Worm (Caenorhabditis elegans): ENCODE results near the gene H23L24.4.

DNA sequence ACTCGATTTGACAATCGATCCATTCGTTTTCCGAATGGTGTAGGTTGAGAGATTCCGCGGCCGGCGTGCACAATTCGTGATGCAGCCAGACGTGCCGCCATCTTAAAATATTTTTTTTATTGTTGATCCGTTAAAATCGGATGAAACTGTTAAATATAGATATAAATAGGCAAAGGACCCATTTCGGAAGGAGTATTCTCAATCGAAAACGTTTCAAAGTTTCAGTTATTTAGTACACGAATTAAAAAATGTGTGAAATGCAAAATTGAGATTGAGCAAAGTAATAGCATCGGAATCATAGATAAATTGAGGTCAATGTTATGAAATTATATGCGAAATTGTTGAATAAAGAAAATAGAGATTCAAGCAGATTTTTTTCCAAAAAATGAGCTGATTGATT lies 34.5 kb upstream of the H23L24.4 start, which contains the start of gene mrps-33:
- TF ChIP-seq unc-55 (GFP tag; optimal IDR thresholded peaks at IDR 0.05) (no peak), zip-5 (tag; optimal IDR thresholded peaks at IDR 0.05) (no peak), K02D7.2 (tag; optimal IDR thresholded peaks at IDR 0.05) (no peak), ceh-6 (GFP tag; optimal IDR thresholded peaks at IDR 0.05) (no peak), ama-1 (optimal IDR thresholded peaks at IDR 0.05) (no peak), dmd-4 (tag; optimal IDR thresholded peaks at IDR 0.05; ENCODE audit: borderline replicate concordance) (no peak), hlh-13 (GFP tag; optimal IDR thresholded peaks at IDR 0.05) (no peak), sox-4 (tag; optimal IDR thresholded peaks at IDR 0.05) (no peak)
